Worm (Caenorhabditis elegans) whole organism, L4 larva: ENCODE data around the gene F33H1.4.

Experiments
- F44E2.7 ChIP-seq: fragments of 200-800 bp; sonication (Bioruptor generic); IDR thresholded peaks from 2 replicates; pipeline ENCODE4 v2.1.2; 2022; ENCODE audit warnings: missing genetic modification characterization, missing compliant biosample characterization
- T26A8.4 ChIP-seq: fragments of 200-800 bp; sonication (Bioruptor generic); IDR thresholded peaks from 2 replicates; pipeline ENCODE4 v1.3.6; 2022; ENCODE audit warnings: missing genetic modification characterization, missing compliant biosample characterization
- Y105C5A.15 ChIP-seq: fragments of 200-800 bp; sonication (Bioruptor generic); IDR thresholded peaks from 2 replicates; pipeline ENCODE4 v1.3.6; 2022; ENCODE audit warnings: missing genetic modification characterization, missing compliant biosample characterization
- Y48G9A.11 ChIP-seq: fragments of 200-800 bp; sonication (Bioruptor generic); IDR thresholded peaks from 2 replicates; pipeline ENCODE4 v1.3.6; 2022; ENCODE audit warnings: missing genetic modification reagents, missing genetic modification characterization, missing compliant biosample characterization
- Y75B8A.6 ChIP-seq: fragments of 200-800 bp; sonication (Bioruptor generic); IDR thresholded peaks from 2 replicates; pipeline ENCODE4 v1.3.6; 2022; ENCODE audit warnings: missing genetic modification reagents, missing genetic modification characterization, missing compliant biosample characterization
- aly-2 ChIP-seq: sonication (generic microtip); optimal IDR thresholded peaks from 2 replicates; lab custom pipeline; 2018; ENCODE audit warnings: missing biosample characterization, missing genetic modification characterization
- ama-1 ChIP-seq: fragments of 150-350 bp; optimal IDR thresholded peaks from 2 replicates; lab custom pipeline; 2014; ENCODE audit warnings: inconsistent platforms, mixed read lengths
- ceh-62 ChIP-seq: sonication (generic microtip); optimal IDR thresholded peaks from 2 replicates; lab custom pipeline; 2017; ENCODE audit warnings: missing biosample characterization, missing genetic modification characterization
- daf-16 ChIP-seq, 3 experiments: sonication (generic microtip); optimal IDR thresholded peaks; 2 replicates each; lab custom pipeline; 2016 to 2017; ENCODE audit warnings: missing genetic modification characterization in 3 of 3, missing genetic modification reagents in 3 of 3, mild to moderate bottlenecking in 2 of 3, missing compliant biosample characterization in 2 of 3, missing biosample characterization in 1 of 3, moderate library complexity in 1 of 3
- dmd-6 ChIP-seq: fragments of 200-800 bp; sonication (Bioruptor generic); IDR thresholded peaks from 2 replicates; pipeline ENCODE4 v1.3.6; 2022; ENCODE audit warnings: missing genetic modification reagents, missing genetic modification characterization, missing compliant biosample characterization
- dve-1 ChIP-seq: sonication (generic microtip); optimal IDR thresholded peaks from 2 replicates; lab custom pipeline; 2017; ENCODE audit warnings: antibody characterized with exemption, mild to moderate bottlenecking, missing genetic modification characterization, missing compliant biosample characterization; ENCODE audit not compliant: insufficient read depth
- fkh-10 ChIP-seq: fragments of 150-350 bp; optimal IDR thresholded peaks from 2 replicates; lab custom pipeline; 2014; ENCODE audit warnings: missing biosample characterization, missing genetic modification reagents, missing genetic modification characterization
- hlh-11 ChIP-seq: fragments of 200-800 bp; sonication (Bioruptor generic); optimal IDR thresholded peaks from 2 replicates; lab custom pipeline; 2018; ENCODE audit warnings: mild to moderate bottlenecking, missing genetic modification characterization, missing compliant biosample characterization
- hlh-30 ChIP-seq: sonication (generic microtip); optimal IDR thresholded peaks from 2 replicates; lab custom pipeline; 2017; ENCODE audit warnings: antibody characterized with exemption, mild to moderate bottlenecking, missing genetic modification characterization, missing compliant biosample characterization; ENCODE audit not compliant: insufficient read depth
- lin-1 ChIP-seq: fragments of 200-800 bp; sonication (Bioruptor generic); IDR thresholded peaks from 2 replicates; pipeline ENCODE4 v1.3.6; 2022; ENCODE audit warnings: missing genetic modification reagents, missing genetic modification characterization, missing compliant biosample characterization
- lin-13 ChIP-seq: fragments of 150-350 bp; optimal IDR thresholded peaks from 2 replicates; lab custom pipeline; 2014; ENCODE audit warnings: missing biosample characterization, missing genetic modification reagents, missing genetic modification characterization
- madf-9 ChIP-seq: fragments of 200-800 bp; sonication (Bioruptor generic); conservative IDR thresholded peaks from 2 replicates; pipeline ENCODE4 v1.3.6; 2022; ENCODE audit warnings: missing genetic modification reagents, missing genetic modification characterization, missing compliant biosample characterization
- mes-2 ChIP-seq: sonication (generic microtip); optimal IDR thresholded peaks from 2 replicates; lab custom pipeline; 2016; ENCODE audit warnings: missing genotype, mild to moderate bottlenecking, missing genetic modification characterization, missing compliant biosample characterization; ENCODE audit not compliant: poor library complexity, severe bottlenecking
- nhr-28 ChIP-seq: fragments of 150-350 bp; optimal IDR thresholded peaks from 2 replicates; lab custom pipeline; 2014; ENCODE audit warnings: missing biosample characterization, missing genetic modification characterization
- nhr-41 ChIP-seq: fragments of 200-800 bp; sonication (Bioruptor generic); IDR thresholded peaks from 2 replicates; pipeline ENCODE4 v1.3.6; 2022; ENCODE audit warnings: missing genetic modification reagents, missing genetic modification characterization, missing compliant biosample characterization
- nhr-77 ChIP-seq: fragments of 150-350 bp; optimal IDR thresholded peaks from 2 replicates; lab custom pipeline; 2014; ENCODE audit warnings: missing biosample characterization, missing genetic modification characterization
- php-3 ChIP-seq: fragments of 200-800 bp; sonication (Bioruptor generic); IDR thresholded peaks from 2 replicates; pipeline ENCODE4 v1.3.6; 2022; ENCODE audit warnings: missing genetic modification reagents, missing genetic modification characterization, missing compliant biosample characterization
- pqm-1 ChIP-seq: sonication (generic microtip); optimal IDR thresholded peaks from 2 replicates; lab custom pipeline; 2017; ENCODE audit warnings: missing biosample characterization, missing genetic modification characterization
- rbr-2 ChIP-seq: sonication (generic microtip); optimal IDR thresholded peaks from 2 replicates; lab custom pipeline; 2016; ENCODE audit warnings: missing genotype, missing genetic modification characterization, missing compliant biosample characterization
- saeg-2 ChIP-seq: fragments of 200-800 bp; sonication (Bioruptor generic); IDR thresholded peaks from 2 replicates; pipeline ENCODE4 v1.3.6; 2022; ENCODE audit warnings: missing genetic modification reagents, missing genetic modification characterization, missing compliant biosample characterization
- set-16 ChIP-seq: fragments of 200-800 bp; sonication (Bioruptor generic); IDR thresholded peaks from 2 replicates; pipeline ENCODE4 v1.3.6; 2022; ENCODE audit warnings: missing genetic modification reagents, missing genetic modification characterization, missing compliant biosample characterization
- unc-39 ChIP-seq: sonication (generic microtip); optimal IDR thresholded peaks from 2 replicates; lab custom pipeline; 2017; ENCODE audit warnings: missing biosample characterization, missing genetic modification characterization
- unc-62 ChIP-seq, 3 experiments: fragments of 150-350 bp in 1 of 3; sonication (generic microtip); optimal IDR thresholded peaks in 2 of 3; peaks in 1 of 3; 1 replicate in 1 of 3; 2 replicates in 2 of 3; lab custom pipeline; 2014 to 2017; ENCODE audit warnings: missing biosample characterization in 3 of 3, missing genetic modification characterization in 3 of 3, missing genetic modification reagents in 3 of 3, missing genotype in 1 of 3
- vab-7 ChIP-seq: fragments of 200-800 bp; sonication (Bioruptor generic); IDR thresholded peaks from 2 replicates; pipeline ENCODE4 v1.3.6; 2022; ENCODE audit warnings: missing genetic modification reagents, missing genetic modification characterization, missing compliant biosample characterization
- zip-2 ChIP-seq: fragments of 150-350 bp; optimal IDR thresholded peaks from 2 replicates; lab custom pipeline; 2014; ENCODE audit warnings: missing biosample characterization, missing genetic modification characterization
- ztf-7 ChIP-seq: fragments of 150-350 bp; optimal IDR thresholded peaks from 2 replicates; lab custom pipeline; 2014; ENCODE audit warnings: missing biosample characterization, missing genetic modification characterization

Gene F33H1.4

ce11 chrII:10221627-10222026 lies 47.2 kb downstream of the F33H1.4 start:
- TF ChIP-seq daf-16 (GFP tag; optimal IDR thresholded peaks at IDR 0.05; lab: Kevin White, UChicago) = no peak
- peak; percentile 33 for TF ChIP-seq daf-16 (tag; optimal IDR thresholded peaks at IDR 0.05; lab: Kevin White, UChicago)
- TF ChIP-seq hlh-11 (tag; lab: Kevin White, UChicago) = peak; percentile 68
- no peak for TF ChIP-seq lin-13 (GFP tag; lab: Kevin White, UChicago)
- no peak for TF ChIP-seq Y48G9A.11 (GFP tag; lab: Robert Waterston, UW)
- TF ChIP-seq lin-1 (GFP tag; lab: Robert Waterston, UW) = no peak
- TF ChIP-seq T26A8.4 (GFP tag; lab: Robert Waterston, UW) = no peak
- peak; percentile 59 for TF ChIP-seq nhr-77
- TF ChIP-seq Y105C5A.15 (GFP tag; lab: Robert Waterston, UW) = no peak
- 0 out of 2 replicates have a peak, but pooled peaks have one; percentile 12 for TF ChIP-seq nhr-41 (GFP tag; lab: Robert Waterston, UW)
- TF ChIP-seq unc-39 (tag; lab: Kevin White, UChicago) = no peak
- peak; percentile 43 for TF ChIP-seq dve-1 (tag; lab: Kevin White, UChicago)
- TF ChIP-seq madf-9 (GFP tag; lab: Robert Waterston, UW) = no peak
- no peak for TF ChIP-seq ztf-7 (tag; lab: Kevin White, UChicago)
- TF ChIP-seq hlh-30 (tag; lab: Kevin White, UChicago) = peak; percentile 38
- no peak for TF ChIP-seq saeg-2
- TF ChIP-seq ceh-62 (tag; lab: Kevin White, UChicago) = no peak
- TF ChIP-seq pqm-1 (tag; lab: Kevin White, UChicago) = peak; percentile 94
- TF ChIP-seq php-3 (GFP tag; lab: Robert Waterston, UW) = 0 out of 2 replicates have a peak, but pooled peaks have one; percentile 31
- TF ChIP-seq mes-2 (tag; lab: Kevin White, UChicago) = no peak
- TF ChIP-seq dmd-6 (GFP tag; lab: Robert Waterston, UW) = peak; percentile 69
- TF ChIP-seq nhr-28 = peak; percentile 87
- TF ChIP-seq ama-1 (lab: Kevin White, UChicago) = no peak
- TF ChIP-seq Y75B8A.6 (GFP tag; lab: Robert Waterston, UW) = no peak
- no peak for TF ChIP-seq vab-7 (GFP tag; lab: Robert Waterston, UW)

DNA sequence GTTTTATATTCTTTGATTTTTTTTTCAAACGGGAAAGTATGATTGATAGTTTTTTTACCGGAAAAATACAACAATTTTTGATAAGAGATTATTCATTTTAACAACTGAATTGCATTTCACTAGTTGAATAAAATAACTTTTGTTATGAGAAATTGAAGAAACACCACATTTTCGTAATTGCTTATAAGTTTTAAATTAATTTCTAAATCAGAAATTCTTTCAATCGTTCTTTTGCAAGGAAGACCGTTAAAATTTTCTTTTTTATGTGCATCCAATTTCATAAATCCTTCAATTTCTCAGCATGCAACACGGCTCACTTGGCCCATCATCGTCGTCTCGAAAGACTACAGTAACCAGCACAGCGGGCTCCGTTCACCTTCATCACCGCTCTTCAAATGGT lies 48.1 kb downstream of the F33H1.4 start, which contains the start of gene plc-3:
Gene plc-3, plus strand, starts transcription at position 301 of the 400 bp plus-strand sequence.
- TF ChIP-seq ama-1 (lab: Kevin White, UChicago) (no peak), aly-2 (no peak), php-3 (GFP tag; lab: Robert Waterston, UW) (no peak), daf-16 (GFP tag; optimal IDR thresholded peaks at IDR 0.05; lab: Kevin White, UChicago) (no peak), daf-16 (tag; optimal IDR thresholded peaks at IDR 0.05; lab: Kevin White, UChicago) (no peak), set-16 (GFP tag; lab: Robert Waterston, UW) (no peak)

DNA sequence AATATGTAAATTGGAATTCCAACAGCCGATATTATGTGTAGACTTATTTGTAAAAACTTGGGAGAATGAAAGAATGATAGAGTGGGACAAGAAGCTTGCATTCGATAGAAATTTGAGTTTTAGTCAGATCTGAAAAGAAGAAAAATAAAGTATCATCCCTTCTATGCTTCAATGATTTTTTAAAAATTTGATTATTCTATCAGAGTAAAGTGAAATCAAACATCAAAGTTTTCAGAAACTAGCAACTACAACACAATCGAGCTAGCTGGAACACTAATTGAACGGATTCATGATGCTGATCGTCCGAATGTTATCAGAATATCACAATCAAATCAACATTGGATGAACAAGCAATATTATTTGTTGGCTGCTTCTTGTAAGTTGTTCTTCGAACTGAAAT lies 52.6 kb downstream of the F33H1.4 start, which contains the start of gene srh-135:
Gene srh-135, minus strand, starts transcription at position 101 of the 400 bp plus-strand sequence.
- no peak for TF ChIP-seq zip-2 (tag; lab: Kevin White, UChicago)
- peak in 1 of 2 experiments; percentile 54 for TF ChIP-seq unc-62 (GFP tag; optimal IDR thresholded peaks at IDR 0.05 in 1 of 2; lab: Kevin White, UChicago)
- no peak for TF ChIP-seq unc-62 (tag; optimal IDR thresholded peaks at IDR 0.05; lab: Kevin White, UChicago)
- no peak for TF ChIP-seq php-3 (GFP tag; lab: Robert Waterston, UW)
- no peak for TF ChIP-seq rbr-2
- TF ChIP-seq fkh-10 (GFP tag; lab: Kevin White, UChicago) = no peak
- TF ChIP-seq F44E2.7 = no peak
